Worm (Caenorhabditis elegans): ENCODE measurements around the gene taf-7.1.

The taf-7.1 gene

ce11 chrX:11837378-11837777 lies at the start of gene taf-7.1:
taf-7.1 (minus strand) TSS chrX:11837478.
- no peak for TF ChIP-seq ref-1 (GFP tag; conservative IDR thresholded peaks at IDR 0.05)
- no peak for TF ChIP-seq flt-1 (GFP tag; IDR thresholded peaks at IDR 0.05)
- TF ChIP-seq tab-1 (GFP tag; IDR thresholded peaks at IDR 0.05) = no peak
- TF ChIP-seq klf-2 (GFP tag; conservative IDR thresholded peaks at IDR 0.05) = no peak
- no peak for TF ChIP-seq ztf-23 (GFP tag; IDR thresholded peaks at IDR 0.05)
- TF ChIP-seq cog-1 (tag; optimal IDR thresholded peaks at IDR 0.05) = no peak
- no peak for TF ChIP-seq med-1 (GFP tag; optimal IDR thresholded peaks at IDR 0.05; ENCODE audit: insufficient read depth)
- TF ChIP-seq T22C8.4 (GFP tag; IDR thresholded peaks at IDR 0.05) = no peak
- TF ChIP-seq ztf-29 (GFP tag; IDR thresholded peaks at IDR 0.05) = no peak

- TF ChIP-seq ztf-23 (GFP tag; IDR thresholded peaks at IDR 0.05) (no peak), ref-1 (GFP tag; conservative IDR thresholded peaks at IDR 0.05) (no peak), cog-1 (tag; optimal IDR thresholded peaks at IDR 0.05) (no peak), tab-1 (GFP tag; IDR thresholded peaks at IDR 0.05) (no peak), klf-2 (GFP tag; conservative IDR thresholded peaks at IDR 0.05) (no peak), flt-1 (GFP tag; IDR thresholded peaks at IDR 0.05) (no peak), ztf-29 (GFP tag; IDR thresholded peaks at IDR 0.05) (no peak), med-1 (GFP tag; optimal IDR thresholded peaks at IDR 0.05; ENCODE audit: insufficient read depth) (no peak), T22C8.4 (GFP tag; IDR thresholded peaks at IDR 0.05) (no peak)
Measured at ce11 chrX:11885577-11885976, 48.3 kb upstream of the taf-7.1 start, which contains the start of gene Y62H9A.7. Y62H9A.7 (minus strand) TSS chrX:11885677.

ce11 chrX:11882800-11883199 lies 45.5 kb upstream of the taf-7.1 start, which contains the start of the genes Y62H9A.5 and ule-5:
Y62H9A.5 (minus strand) TSS chrX:11882900.
ule-5 (plus strand) TSS chrX:11883127.
- no peak for TF ChIP-seq cog-1 (tag; optimal IDR thresholded peaks at IDR 0.05)
- no peak for TF ChIP-seq flt-1 (GFP tag; IDR thresholded peaks at IDR 0.05)
- no peak for TF ChIP-seq ztf-23 (GFP tag; IDR thresholded peaks at IDR 0.05)
- TF ChIP-seq med-1 (GFP tag; optimal IDR thresholded peaks at IDR 0.05; ENCODE audit: insufficient read depth) = no peak
- no peak for TF ChIP-seq ref-1 (GFP tag; conservative IDR thresholded peaks at IDR 0.05)
- no peak for TF ChIP-seq T22C8.4 (GFP tag; IDR thresholded peaks at IDR 0.05)
- TF ChIP-seq tab-1 (GFP tag; IDR thresholded peaks at IDR 0.05) = no peak
- no peak for TF ChIP-seq klf-2 (GFP tag; conservative IDR thresholded peaks at IDR 0.05)
- TF ChIP-seq ztf-29 (GFP tag; IDR thresholded peaks at IDR 0.05) = no peak

- no peak for TF ChIP-seq flt-1 (GFP tag; IDR thresholded peaks at IDR 0.05)
- no peak for TF ChIP-seq ztf-23 (GFP tag; IDR thresholded peaks at IDR 0.05)
- no peak for TF ChIP-seq ref-1 (GFP tag; conservative IDR thresholded peaks at IDR 0.05)
- no peak for TF ChIP-seq ztf-29 (GFP tag; IDR thresholded peaks at IDR 0.05)
- TF ChIP-seq klf-2 (GFP tag; conservative IDR thresholded peaks at IDR 0.05) = no peak
- no peak for TF ChIP-seq T22C8.4 (GFP tag; IDR thresholded peaks at IDR 0.05)
- no peak for TF ChIP-seq med-1 (GFP tag; optimal IDR thresholded peaks at IDR 0.05; ENCODE audit: insufficient read depth)
- TF ChIP-seq tab-1 (GFP tag; IDR thresholded peaks at IDR 0.05) = no peak
- no peak for TF ChIP-seq cog-1 (tag; optimal IDR thresholded peaks at IDR 0.05)
Measured at ce11 chrX:11879871-11880270, 42.6 kb upstream of the taf-7.1 start, which contains the start of the genes Y62H9A.3 and Y62H9A.4. Y62H9A.3 (minus strand) TSS chrX:11879971. Y62H9A.4 (plus strand) TSS chrX:11880126.

- no peak for TF ChIP-seq ref-1 (GFP tag; conservative IDR thresholded peaks at IDR 0.05)
Measured at ce11 chrX:11878109-11878508, 40.8 kb upstream of the taf-7.1 start, which contains the start of gene Y62H9A.2. Y62H9A.2 (minus strand) TSS chrX:11878209.

- TF ChIP-seq tab-1 (GFP tag; IDR thresholded peaks at IDR 0.05) (no peak), klf-2 (GFP tag; conservative IDR thresholded peaks at IDR 0.05) (no peak), cog-1 (tag; optimal IDR thresholded peaks at IDR 0.05) (no peak), T22C8.4 (GFP tag; IDR thresholded peaks at IDR 0.05) (no peak), ztf-23 (GFP tag; IDR thresholded peaks at IDR 0.05) (no peak), ref-1 (GFP tag; conservative IDR thresholded peaks at IDR 0.05) (no peak), ztf-29 (GFP tag; IDR thresholded peaks at IDR 0.05) (no peak), flt-1 (GFP tag; IDR thresholded peaks at IDR 0.05) (no peak), med-1 (GFP tag; optimal IDR thresholded peaks at IDR 0.05; ENCODE audit: insufficient read depth) (no peak)
Measured at ce11 chrX:11875260-11875659, 38.0 kb upstream of the taf-7.1 start, which contains the start of gene Y62H9A.1. Y62H9A.1 (plus strand) TSS chrX:11875541.

- TF ChIP-seq med-1 (GFP tag; optimal IDR thresholded peaks at IDR 0.05; ENCODE audit: insufficient read depth) (no peak), tab-1 (GFP tag; IDR thresholded peaks at IDR 0.05) (no peak), T22C8.4 (GFP tag; IDR thresholded peaks at IDR 0.05) (no peak), flt-1 (GFP tag; IDR thresholded peaks at IDR 0.05) (no peak), ztf-29 (GFP tag; IDR thresholded peaks at IDR 0.05) (no peak), ref-1 (GFP tag; conservative IDR thresholded peaks at IDR 0.05) (no peak), klf-2 (GFP tag; conservative IDR thresholded peaks at IDR 0.05) (no peak)
Measured at ce11 chrX:11872210-11872609, 34.9 kb upstream of the taf-7.1 start.

ce11 chrX:11870393-11870792 lies 33.1 kb upstream of the taf-7.1 start:
- no peak for TF ChIP-seq tab-1 (GFP tag; IDR thresholded peaks at IDR 0.05)
- TF ChIP-seq flt-1 (GFP tag; IDR thresholded peaks at IDR 0.05) = no peak
- TF ChIP-seq ref-1 (GFP tag; conservative IDR thresholded peaks at IDR 0.05) = no peak
- no peak for TF ChIP-seq ztf-23 (GFP tag; IDR thresholded peaks at IDR 0.05)
- TF ChIP-seq med-1 (GFP tag; optimal IDR thresholded peaks at IDR 0.05; ENCODE audit: insufficient read depth) = no peak
- no peak for TF ChIP-seq klf-2 (GFP tag; conservative IDR thresholded peaks at IDR 0.05)
- TF ChIP-seq cog-1 (tag; optimal IDR thresholded peaks at IDR 0.05) = no peak
- TF ChIP-seq T22C8.4 (GFP tag; IDR thresholded peaks at IDR 0.05) = no peak
- TF ChIP-seq ztf-29 (GFP tag; IDR thresholded peaks at IDR 0.05) = no peak

ce11 chrX:11869260-11869659 lies 32.0 kb upstream of the taf-7.1 start, which contains the start of gene dot-1.2:
dot-1.2 (minus strand) TSS chrX:11869360.
- no peak for TF ChIP-seq flt-1 (GFP tag; IDR thresholded peaks at IDR 0.05)
- TF ChIP-seq ztf-29 (GFP tag; IDR thresholded peaks at IDR 0.05) = no peak
- TF ChIP-seq T22C8.4 (GFP tag; IDR thresholded peaks at IDR 0.05) = no peak
- TF ChIP-seq ztf-23 (GFP tag; IDR thresholded peaks at IDR 0.05) = no peak
- no peak for TF ChIP-seq klf-2 (GFP tag; conservative IDR thresholded peaks at IDR 0.05)
- TF ChIP-seq ref-1 (GFP tag; conservative IDR thresholded peaks at IDR 0.05) = no peak
- no peak for TF ChIP-seq med-1 (GFP tag; optimal IDR thresholded peaks at IDR 0.05; ENCODE audit: insufficient read depth)
- TF ChIP-seq cog-1 (tag; optimal IDR thresholded peaks at IDR 0.05) = no peak
- no peak for TF ChIP-seq tab-1 (GFP tag; IDR thresholded peaks at IDR 0.05)

- TF ChIP-seq cog-1 (tag; optimal IDR thresholded peaks at IDR 0.05) = no peak
- no peak for TF ChIP-seq ztf-29 (GFP tag; IDR thresholded peaks at IDR 0.05)
- no peak for TF ChIP-seq T22C8.4 (GFP tag; IDR thresholded peaks at IDR 0.05)
- no peak for TF ChIP-seq ztf-23 (GFP tag; IDR thresholded peaks at IDR 0.05)
- TF ChIP-seq klf-2 (GFP tag; conservative IDR thresholded peaks at IDR 0.05) = no peak
- TF ChIP-seq flt-1 (GFP tag; IDR thresholded peaks at IDR 0.05) = no peak
Measured at ce11 chrX:11865083-11865482, 27.8 kb upstream of the taf-7.1 start, which contains the start of gene F54F7.6. F54F7.6 (plus strand) TSS chrX:11865383.
